Worm (Caenorhabditis elegans) whole organism, dauer: ENCODE data around the gene T23B12.5.

ENCODE experiments used
- unc-62 ChIP-seq: sonication (generic microtip); optimal IDR thresholded peaks from 2 replicates; lab custom pipeline; 2017; ENCODE audit warnings: missing biosample characterization, missing genetic modification reagents, missing genetic modification characterization

The T23B12.5 gene

DNA sequence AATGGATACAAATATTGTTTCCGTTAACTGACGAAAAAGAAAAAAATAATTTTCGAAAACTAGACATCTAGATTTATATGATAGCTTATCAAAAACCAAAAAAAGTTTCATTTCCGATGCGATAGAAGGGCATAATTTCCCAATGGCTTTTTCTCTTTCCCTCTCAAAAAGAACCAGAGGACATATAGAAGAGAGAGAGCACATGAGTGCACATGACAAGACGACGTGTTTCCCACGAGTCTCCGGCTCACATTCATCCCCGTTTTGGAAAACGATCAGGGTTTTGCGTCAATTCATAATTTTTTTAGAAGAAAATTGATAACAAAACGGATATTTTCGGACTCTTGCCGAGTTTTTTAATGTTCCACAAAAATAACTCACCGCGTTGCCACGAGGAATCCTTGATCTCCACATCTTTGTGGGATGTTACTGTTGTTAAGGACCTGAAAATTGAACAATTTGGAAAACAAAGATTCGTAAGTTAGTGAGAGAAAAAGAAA lies 3.4 kb downstream of the T23B12.5 start, which contains the start of gene lmd-3:
lmd-3 (minus strand) TSS at position 450 of the 500 bp plus-strand sequence.
- TF ChIP-seq unc-62 (GFP tag; lab: Kevin White, UChicago) = no peak

DNA sequence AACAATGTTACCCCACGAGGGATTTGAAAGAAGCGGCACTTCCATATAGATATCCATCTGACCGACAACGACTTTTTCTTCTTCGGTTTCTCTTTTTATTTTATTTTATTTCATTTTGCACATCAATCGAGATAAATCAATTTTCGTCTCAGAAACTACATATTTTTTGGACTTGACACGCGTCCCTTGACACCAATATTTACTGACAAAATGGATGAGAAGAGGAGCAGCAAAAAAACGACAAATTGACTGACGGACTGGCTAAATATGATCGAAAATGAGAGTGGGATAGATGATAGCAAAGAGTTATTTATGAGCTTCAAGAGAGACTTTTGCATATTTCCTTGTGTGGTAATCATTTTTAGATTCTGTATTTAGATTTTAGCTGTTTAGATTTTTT lies 10.5 kb downstream of the T23B12.5 start:
- no peak for TF ChIP-seq unc-62 (GFP tag; lab: Kevin White, UChicago)

DNA sequence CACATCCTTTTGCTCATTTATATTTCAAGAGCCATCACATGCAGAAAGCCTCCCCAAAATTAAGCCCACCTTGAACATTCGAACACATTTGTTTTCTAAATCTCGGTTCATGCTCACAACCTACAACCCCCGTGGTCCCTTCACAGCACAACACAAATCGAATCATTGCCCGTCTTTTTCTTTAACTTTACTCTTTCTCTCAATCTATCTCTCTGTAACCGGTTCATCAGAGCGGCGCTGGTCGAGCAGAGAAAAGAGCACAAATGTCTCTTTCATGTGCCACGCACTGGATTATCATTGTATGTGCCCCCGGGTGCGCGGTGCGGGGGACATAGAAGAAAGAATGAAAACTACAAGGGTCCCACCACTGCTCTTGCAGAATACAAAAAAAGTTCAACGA lies 12.5 kb downstream of the T23B12.5 start:
- TF ChIP-seq unc-62 (GFP tag; lab: Kevin White, UChicago) = no peak

DNA sequence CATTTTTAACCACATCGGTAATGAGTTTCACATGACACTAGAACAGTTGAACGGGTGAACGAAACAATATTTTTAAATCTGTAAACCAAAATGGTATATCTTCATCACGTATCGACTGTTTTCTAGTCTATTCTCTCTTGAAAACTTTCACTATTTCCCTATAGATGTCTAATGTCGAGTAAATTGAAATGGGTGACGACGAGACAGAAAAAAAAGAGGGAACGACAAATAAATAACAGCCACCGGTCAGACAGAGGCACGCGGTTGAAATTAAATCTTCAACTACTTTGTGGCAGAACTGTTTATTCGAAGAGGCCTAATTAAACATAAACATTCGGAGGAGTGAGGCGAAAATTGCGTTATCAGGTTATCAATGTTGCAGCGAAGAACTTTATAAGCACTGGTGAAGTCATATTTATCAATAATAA lies 13.4 kb downstream of the T23B12.5 start:
- TF ChIP-seq unc-62 (GFP tag; lab: Kevin White, UChicago) = no peak

DNA sequence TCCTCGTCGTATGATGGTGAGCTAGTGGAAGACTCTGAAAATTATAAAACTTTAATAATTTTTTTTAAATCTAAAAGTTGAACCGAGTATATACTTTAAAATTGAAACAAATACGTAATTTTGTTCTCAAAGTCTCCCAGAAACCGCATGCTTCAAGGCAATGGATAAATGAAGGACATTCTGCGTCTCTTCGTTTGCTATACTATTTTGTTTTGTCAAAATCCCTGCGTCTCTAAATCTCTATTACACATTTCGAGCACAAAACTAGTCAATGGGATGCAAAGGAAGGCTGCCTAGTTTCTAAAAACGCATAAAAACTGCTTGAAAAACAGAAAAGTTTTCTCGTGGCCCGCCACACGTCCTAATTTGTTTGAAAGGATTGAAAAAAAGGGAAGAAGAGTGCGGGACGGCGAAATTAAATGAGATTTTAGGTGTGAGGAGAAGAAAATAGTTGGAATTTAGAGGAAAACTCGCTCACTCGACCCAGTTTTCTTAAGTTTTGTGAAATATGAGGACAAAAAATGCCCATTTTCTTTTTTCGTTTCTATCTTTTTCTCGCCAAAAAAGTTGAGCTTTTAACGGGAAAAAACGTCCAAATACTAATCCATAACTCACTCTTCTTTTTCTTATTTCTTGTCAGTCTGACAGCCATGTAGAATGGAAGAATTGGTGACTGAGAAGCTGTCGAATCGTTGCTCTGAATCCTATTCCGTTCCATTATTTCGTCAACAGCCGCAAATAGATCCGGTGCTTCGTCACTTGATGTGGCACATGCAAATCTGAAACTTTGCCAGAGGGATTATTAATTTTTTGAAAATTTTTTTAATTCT lies 19.0 kb downstream of the T23B12.5 start:
- no peak for TF ChIP-seq unc-62 (GFP tag; lab: Kevin White, UChicago)

DNA sequence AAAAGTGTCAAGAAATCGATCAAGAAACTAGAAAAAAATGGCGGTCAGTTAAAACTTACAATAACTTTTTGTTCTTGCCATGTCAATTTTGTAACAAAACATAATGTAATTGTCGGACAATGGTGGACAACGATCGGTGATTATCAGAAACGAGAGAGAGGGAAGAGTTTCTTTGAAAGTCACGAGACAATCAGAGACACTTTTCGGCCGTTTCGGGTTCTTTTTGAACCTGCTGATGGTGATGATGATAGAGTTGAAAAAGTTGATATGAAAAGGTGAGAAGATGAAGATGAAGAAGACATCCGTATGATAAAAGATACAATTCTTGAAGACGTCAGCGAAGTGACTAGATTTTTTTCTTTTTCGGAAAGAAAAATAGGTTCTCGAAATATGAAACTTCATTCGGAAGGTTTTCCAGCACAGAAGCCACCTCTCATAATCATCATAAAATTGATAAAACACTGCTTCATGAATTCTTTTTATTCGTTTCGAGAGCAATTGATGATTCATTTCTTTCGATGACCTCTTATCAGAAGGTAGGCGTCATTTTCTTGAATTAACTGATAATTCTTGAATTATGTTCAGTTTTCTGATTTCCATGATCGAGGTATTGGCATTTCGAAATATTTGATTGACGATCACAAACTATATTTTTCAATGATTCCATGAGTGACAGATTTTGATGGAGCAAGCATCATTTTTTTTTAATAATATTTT lies 20.9 kb downstream of the T23B12.5 start:
- TF ChIP-seq unc-62 (GFP tag; lab: Kevin White, UChicago) = no peak

DNA sequence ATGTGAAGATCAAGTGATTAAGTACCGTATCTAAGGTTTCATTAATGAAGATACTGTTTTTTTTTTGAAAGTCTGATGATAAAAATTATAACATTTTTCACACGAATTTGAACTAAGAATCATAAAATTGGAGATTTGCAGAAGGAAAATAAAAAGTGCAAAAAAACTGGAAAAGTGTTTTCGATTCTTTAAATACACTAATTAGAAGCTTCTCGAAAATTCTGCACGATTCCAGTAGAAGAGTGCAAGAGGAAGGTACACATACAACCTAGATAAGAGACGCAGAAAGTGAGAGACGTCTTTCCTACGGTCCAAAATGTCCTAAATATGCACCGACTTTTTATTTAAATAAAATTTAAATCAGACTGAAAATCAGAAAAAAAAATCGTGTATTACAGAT lies 21.6 kb downstream of the T23B12.5 start:
- TF ChIP-seq unc-62 (GFP tag; lab: Kevin White, UChicago) = no peak

DNA sequence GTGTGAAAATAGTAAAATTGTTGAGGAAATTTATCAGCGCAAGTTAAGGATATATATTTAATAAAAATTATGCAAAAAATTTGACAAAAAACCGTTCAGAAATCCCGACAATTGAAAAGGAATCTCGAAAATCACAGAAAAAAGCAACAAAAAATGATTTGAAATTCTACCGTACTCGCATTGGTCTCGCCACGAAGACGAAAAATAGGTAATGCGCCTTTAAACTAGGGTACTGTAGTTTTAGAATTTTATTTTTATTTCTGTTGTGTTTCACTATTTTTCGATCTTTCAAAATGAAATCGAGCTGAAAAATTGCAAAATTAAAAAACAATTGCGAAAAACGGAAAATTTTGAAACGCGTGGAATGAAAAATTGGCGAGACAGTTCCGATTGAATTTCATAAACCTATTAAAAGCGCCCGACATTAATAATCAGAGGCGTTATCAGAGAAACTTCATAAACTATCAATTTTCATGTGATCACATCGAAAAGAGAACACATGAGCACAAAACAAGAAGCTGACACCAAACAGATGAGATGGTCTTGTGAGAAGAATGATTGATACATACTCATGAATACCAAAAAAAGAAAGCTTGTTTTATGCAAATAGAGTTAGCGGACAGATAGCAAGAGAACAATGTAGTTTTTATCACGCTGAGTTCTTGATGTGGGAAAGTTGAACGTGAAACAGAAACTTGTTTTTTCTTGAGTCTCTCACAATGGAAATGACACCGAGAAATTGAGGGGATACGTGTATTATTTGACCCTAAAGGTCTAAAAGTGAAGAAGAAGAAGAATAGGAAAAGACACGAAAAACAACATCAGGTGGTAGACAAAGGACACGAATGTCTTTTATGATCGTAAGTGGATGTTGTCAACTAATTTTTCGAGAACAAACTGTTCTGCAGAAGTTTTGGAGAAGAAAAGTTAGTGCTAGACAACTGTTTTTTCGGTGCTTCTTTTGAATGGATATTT lies 22.7 kb downstream of the T23B12.5 start:
- no peak for TF ChIP-seq unc-62 (GFP tag; lab: Kevin White, UChicago)

DNA sequence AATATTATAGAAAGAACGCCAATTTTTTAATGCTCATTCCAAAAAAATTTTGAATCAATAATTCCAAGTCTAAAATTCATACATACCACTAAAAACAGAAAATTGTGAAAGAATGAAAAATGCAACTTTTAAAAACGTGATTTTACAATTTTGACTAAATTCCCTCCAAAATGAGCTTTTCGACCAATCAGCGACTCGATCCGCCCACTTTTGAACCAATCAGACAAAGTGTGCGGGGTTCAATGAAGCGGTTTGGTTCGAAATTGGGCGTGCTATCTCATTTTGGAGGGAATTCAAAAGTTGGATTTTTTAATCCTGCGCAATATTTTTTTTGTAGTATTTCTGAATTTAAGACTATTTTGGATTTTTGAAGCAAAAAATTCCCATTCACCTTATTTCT lies 30.6 kb downstream of the T23B12.5 start:
- TF ChIP-seq unc-62 (GFP tag; lab: Kevin White, UChicago) = no peak

DNA sequence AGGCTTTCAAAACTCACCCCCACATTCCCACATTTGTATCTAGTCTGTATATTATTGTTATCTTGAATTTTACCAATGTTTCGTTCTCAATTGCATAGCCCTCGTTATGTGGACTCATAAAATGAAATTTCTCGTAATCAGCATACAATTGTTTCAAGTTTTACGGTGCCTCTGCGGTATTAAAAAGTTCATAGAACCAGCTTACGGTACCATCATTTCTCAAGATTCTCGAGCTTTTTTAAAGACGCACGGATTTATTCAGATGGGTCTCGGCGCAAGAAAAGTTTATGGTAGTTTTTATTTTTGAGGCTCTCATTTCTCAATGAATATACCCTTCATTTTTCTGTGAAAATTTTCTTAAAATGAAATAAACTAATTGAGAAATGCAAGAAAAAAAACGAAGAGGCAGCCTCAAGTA lies 32.7 kb downstream of the T23B12.5 start:
- TF ChIP-seq unc-62 (GFP tag; lab: Kevin White, UChicago) = no peak

DNA sequence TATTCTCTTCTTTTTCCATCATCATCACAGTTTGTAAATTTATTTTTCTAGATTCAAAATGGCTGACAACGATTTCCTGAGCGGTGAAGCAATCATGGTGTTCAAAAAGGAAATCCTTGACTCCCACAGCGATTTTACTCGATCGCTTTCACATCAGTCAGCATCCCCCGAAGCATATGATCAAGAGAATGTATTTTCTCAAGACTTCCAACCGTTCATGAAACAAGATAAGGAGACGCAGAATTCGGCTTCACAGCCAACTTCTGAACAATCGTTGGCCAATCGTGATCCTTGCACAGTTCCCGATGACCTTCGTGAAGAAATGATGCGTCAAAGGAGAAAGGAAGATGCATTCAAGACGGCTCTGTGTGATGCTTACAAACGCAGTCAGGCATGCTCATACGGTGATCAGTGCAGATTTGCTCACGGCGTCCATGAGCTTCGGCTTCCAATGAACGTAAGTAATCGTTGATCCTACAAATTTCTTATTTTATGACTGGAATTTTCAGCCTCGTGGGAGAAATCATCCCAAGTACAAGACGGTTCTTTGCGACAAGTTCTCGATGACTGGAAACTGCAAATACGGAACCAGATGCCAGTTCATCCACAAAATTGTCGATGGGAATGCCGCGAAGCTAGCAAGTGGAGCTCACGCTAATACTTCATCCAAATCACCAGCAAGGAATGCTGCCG lies 33.6 kb downstream of the T23B12.5 start, which contains the start of gene pos-1:
pos-1 (plus strand) TSS at position 51 of the 693 bp plus-strand sequence.
- no peak for TF ChIP-seq unc-62 (GFP tag; lab: Kevin White, UChicago)

DNA sequence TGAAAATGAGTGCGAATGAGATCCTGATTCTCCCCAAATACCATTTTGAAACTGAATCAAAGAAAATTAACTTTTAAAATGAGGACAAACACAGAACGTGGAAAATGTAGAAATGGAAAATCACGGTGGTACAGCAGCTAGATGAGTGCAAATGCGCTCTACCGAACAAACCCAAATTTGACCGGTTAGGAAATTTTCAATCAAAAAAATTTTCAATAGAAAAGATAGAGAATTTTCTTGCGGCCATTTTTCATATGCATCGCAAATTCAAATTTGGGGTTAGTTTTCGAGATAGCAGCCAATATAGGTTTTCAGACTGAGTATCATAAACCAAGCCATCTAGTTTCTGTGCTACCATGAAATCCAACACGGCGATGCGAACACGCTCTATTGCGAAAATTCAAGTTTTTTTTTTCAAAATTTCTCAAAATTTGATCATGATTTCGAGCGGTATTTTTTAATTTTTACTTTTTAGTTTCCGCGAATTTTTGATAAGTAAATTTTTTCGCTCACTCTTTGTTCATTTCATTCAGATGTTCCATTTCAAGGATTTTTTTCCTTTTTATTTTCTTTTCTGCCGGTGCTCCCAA lies 34.3 kb downstream of the T23B12.5 start, which contains the start of gene vha-18:
vha-18 (minus strand) TSS at position 51 of the 590 bp plus-strand sequence.
- TF ChIP-seq unc-62 (GFP tag; lab: Kevin White, UChicago) = no peak

DNA sequence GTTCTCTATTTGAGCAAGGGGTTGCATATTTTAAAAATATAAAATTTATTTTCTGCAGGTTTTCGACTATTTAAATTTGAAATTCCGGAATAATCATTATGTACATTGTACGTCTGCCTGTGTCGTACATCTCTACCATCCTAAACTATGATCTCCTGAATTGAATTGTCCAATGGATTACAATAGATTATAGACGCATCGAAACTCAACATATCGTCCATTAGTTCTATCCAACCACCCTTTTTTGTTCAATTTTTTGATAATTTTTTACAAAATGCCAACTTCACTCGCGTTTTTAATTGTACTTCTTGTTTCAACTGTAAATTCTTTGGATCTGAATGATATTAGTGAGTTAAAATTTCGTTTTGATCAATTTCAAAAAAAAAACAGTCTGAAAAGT lies 37.4 kb downstream of the T23B12.5 start, which contains the start of gene F52E1.2:
F52E1.2 (plus strand) TSS at position 190 of the 400 bp plus-strand sequence.
- no peak for TF ChIP-seq unc-62 (GFP tag; lab: Kevin White, UChicago)

DNA sequence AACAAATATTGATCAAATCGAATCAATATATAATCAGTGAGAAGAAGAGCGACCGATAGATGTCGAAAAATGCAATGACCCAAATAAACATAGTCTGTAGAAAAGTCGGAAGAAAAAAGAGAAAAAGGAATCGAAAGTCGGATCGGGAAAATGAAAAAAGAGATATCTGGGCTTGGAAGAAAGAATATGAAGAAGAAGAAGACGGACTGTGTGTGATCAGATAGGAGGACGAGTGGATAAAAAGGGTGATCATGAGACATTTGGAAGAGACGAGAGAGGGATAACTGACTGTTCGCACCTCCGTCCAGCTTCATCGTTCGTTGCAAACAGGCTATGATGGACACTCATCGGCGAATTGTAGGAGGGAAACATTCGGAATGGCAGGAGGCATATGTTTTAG lies 38.2 kb downstream of the T23B12.5 start:
- TF ChIP-seq unc-62 (GFP tag; lab: Kevin White, UChicago) = no peak
